Fruit fly (Drosophila melanogaster) whole organism, embryonic: Measurements from ENCODE around the gene CG43095.

Experiments used
- ATbp ChIP-seq: fragments of 200-800 bp; sonication (Bioruptor generic); optimal IDR thresholded peaks from 2 replicates; lab custom pipeline; 2017; ENCODE audit warnings: missing biosample characterization, mild to moderate bottlenecking, missing genetic modification characterization, missing genetic modification reagents
- Bgb ChIP-seq: fragments of 200-800 bp; sonication (Bioruptor generic); IDR thresholded peaks from 2 replicates; pipeline ENCODE4 v1.3.6; 2022; ENCODE audit warnings: missing biosample characterization, missing genetic modification characterization; ENCODE audit not compliant: partially characterized antibody
- CG13296 ChIP-seq: fragments of 200-800 bp; sonication (Bioruptor generic); optimal IDR thresholded peaks from 3 replicates; lab custom pipeline; 2018; ENCODE audit warnings: missing biosample characterization, mild to moderate bottlenecking, missing genetic modification characterization
- CG15011 ChIP-seq: fragments of 200-800 bp; sonication (Bioruptor generic); optimal IDR thresholded peaks from 3 replicates; lab custom pipeline; 2018; ENCODE audit warnings: missing biosample characterization, mild to moderate bottlenecking, missing genetic modification characterization
- CG16863 ChIP-seq: fragments of 200-800 bp; sonication (Bioruptor generic); optimal IDR thresholded peaks from 3 replicates; lab custom pipeline; 2016; ENCODE audit warnings: missing biosample characterization, missing genetic modification characterization
- CG18599 ChIP-seq: fragments of 200-800 bp; sonication (Bioruptor generic); optimal IDR thresholded peaks from 3 replicates; lab custom pipeline; 2017; ENCODE audit warnings: missing biosample characterization, missing genetic modification characterization, mild to moderate bottlenecking, moderate library complexity, missing genetic modification reagents
- CG18619 ChIP-seq: fragments of 200-800 bp; sonication (Bioruptor generic); optimal IDR thresholded peaks from 3 replicates; lab custom pipeline; 2017; ENCODE audit warnings: missing biosample characterization, mild to moderate bottlenecking, missing genetic modification characterization
- CG18764 ChIP-seq: fragments of 200-800 bp; sonication (Bioruptor generic); optimal IDR thresholded peaks from 3 replicates; lab custom pipeline; 2016; ENCODE audit warnings: missing biosample characterization, missing genetic modification characterization
- CG30020 ChIP-seq: fragments of 200-800 bp; optimal IDR thresholded peaks from 2 replicates; lab custom pipeline; 2019; ENCODE audit warnings: missing biosample characterization, mild to moderate bottlenecking, missing genetic modification characterization, moderate library complexity
- CG3281 ChIP-seq: fragments of 200-800 bp; sonication (Bioruptor generic); optimal IDR thresholded peaks from 3 replicates; lab custom pipeline; 2017; ENCODE audit warnings: missing biosample characterization, mild to moderate bottlenecking, missing genetic modification characterization
- CG4360 ChIP-seq: fragments of 200-800 bp; sonication (Bioruptor generic); IDR thresholded peaks from 2 replicates; pipeline ENCODE4 v1.3.6; 2022; ENCODE audit warnings: missing biosample characterization, missing genetic modification characterization
- CG4404 ChIP-seq: fragments of 200-800 bp; sonication (Bioruptor generic); IDR thresholded peaks from 2 replicates; pipeline ENCODE4 v1.3.6; 2022; ENCODE audit warnings: missing biosample characterization, missing genetic modification characterization
- CG7839 ChIP-seq: fragments of 200-800 bp; sonication (Bioruptor generic); optimal IDR thresholded peaks from 3 replicates; lab custom pipeline; 2018; ENCODE audit warnings: missing biosample characterization, mild to moderate bottlenecking, missing genetic modification characterization, moderate library complexity
- CG9876 ChIP-seq: fragments of 200-800 bp; sonication (Bioruptor generic); optimal IDR thresholded peaks from 2 replicates; lab custom pipeline; 2016; ENCODE audit warnings: missing biosample characterization, missing genetic modification characterization
- CkIIα-i1 ChIP-seq: fragments of 200-800 bp; sonication (Bioruptor generic); IDR thresholded peaks from 2 replicates; pipeline ENCODE4 v1.3.6; 2022; ENCODE audit warnings: missing biosample characterization, missing genetic modification characterization
- Dek ChIP-seq: fragments of 200-800 bp; sonication (Bioruptor generic); optimal IDR thresholded peaks from 3 replicates; lab custom pipeline; 2019; ENCODE audit warnings: missing biosample characterization, mild to moderate bottlenecking, missing genetic modification characterization, moderate library complexity
- Dip3 ChIP-seq: fragments of 200-800 bp; sonication (Bioruptor generic); optimal IDR thresholded peaks from 3 replicates; lab custom pipeline; 2016; ENCODE audit warnings: missing biosample characterization, missing genetic modification characterization
- Doc3 ChIP-seq: fragments of 200-800 bp; sonication (Bioruptor generic); IDR thresholded peaks from 3 replicates; pipeline ENCODE4 v1.3.6; 2022; ENCODE audit warnings: missing biosample characterization, missing genetic modification characterization; ENCODE audit not compliant: partially characterized antibody
- Drgx ChIP-seq: fragments of 200-800 bp; sonication (Bioruptor generic); IDR thresholded peaks from 2 replicates; pipeline ENCODE4 v1.3.6; 2022; ENCODE audit warnings: missing biosample characterization, missing genetic modification characterization
- E2f2 ChIP-seq: fragments of 200-800 bp; sonication (Bioruptor generic); IDR thresholded peaks from 2 replicates; pipeline ENCODE4 v1.3.6; 2022; ENCODE audit warnings: missing biosample characterization, missing genetic modification characterization
- Gsc ChIP-seq: fragments of 200-800 bp; sonication (Bioruptor generic); IDR thresholded peaks from 2 replicates; pipeline ENCODE4 v1.3.6; 2022; ENCODE audit warnings: missing biosample characterization, missing genetic modification characterization
- H15 ChIP-seq: fragments of 200-800 bp; sonication (Bioruptor generic); IDR thresholded peaks from 3 replicates; pipeline ENCODE4 v1.3.6; 2022; ENCODE audit warnings: missing biosample characterization, missing genetic modification characterization
- HLH4C ChIP-seq: fragments of 200-800 bp; sonication (Bioruptor generic); IDR thresholded peaks from 3 replicates; pipeline ENCODE4 v1.3.6; 2022; ENCODE audit warnings: missing biosample characterization, missing genetic modification characterization; ENCODE audit not compliant: partially characterized antibody
- Med ChIP-seq: fragments of 200-800 bp; sonication (Bioruptor generic); peaks from one replicate; lab custom pipeline; 2016; ENCODE audit warnings: missing biosample characterization, missing genetic modification characterization, mild to moderate bottlenecking, inconsistent platforms, moderate library complexity
- Rx ChIP-seq: fragments of 200-800 bp; sonication (Bioruptor generic); IDR thresholded peaks from 2 replicates; pipeline ENCODE4 v1.3.6; 2022; ENCODE audit warnings: missing biosample characterization, missing genetic modification characterization
- Spps ChIP-seq: fragments of 200-800 bp; sonication (Bioruptor generic); optimal IDR thresholded peaks from 2 replicates; lab custom pipeline; 2018; ENCODE audit warnings: missing biosample characterization, mild to moderate bottlenecking, missing genetic modification characterization
- Tbp ChIP-seq: fragments of >200 bp; optimal IDR thresholded peaks from 2 replicates; lab custom pipeline; 2018; ENCODE audit warnings: missing biosample characterization, missing genetic modification characterization
- Trl ChIP-seq, 3 experiments: fragments of >200 bp in 2 of 3; fragments of 200-800 bp in 1 of 3; sonication (Bioruptor generic) in 1 of 3; optimal IDR thresholded peaks; 2 replicates in 1 of 3; 3 replicates in 2 of 3; lab custom pipeline; 2016 to 2017; ENCODE audit warnings: missing biosample characterization in 1 of 3, missing genetic modification characterization in 1 of 3
- br ChIP-seq: fragments of >200 bp; optimal IDR thresholded peaks from 2 replicates; lab custom pipeline; 2017
- bsh ChIP-seq, 2 experiments: fragments of 200-800 bp; sonication (Bioruptor generic); optimal IDR thresholded peaks; 2 replicates each; lab custom pipeline; 2017 to 2018; ENCODE audit warnings: mild to moderate bottlenecking in 2 of 2, missing biosample characterization in 2 of 2, missing genetic modification characterization in 2 of 2, moderate library complexity in 1 of 2
- disco-r ChIP-seq: fragments of 200-800 bp; sonication (Bioruptor generic); optimal IDR thresholded peaks from 2 replicates; lab custom pipeline; 2016; ENCODE audit warnings: missing biosample characterization, missing genetic modification characterization
- dm ChIP-seq: fragments of 200-800 bp; sonication (Bioruptor generic); optimal IDR thresholded peaks from 3 replicates; lab custom pipeline; 2016; ENCODE audit warnings: missing biosample characterization, missing genetic modification characterization
- dmrt11E ChIP-seq: fragments of 200-800 bp; sonication (Bioruptor generic); optimal IDR thresholded peaks from 3 replicates; lab custom pipeline; 2018; ENCODE audit warnings: missing biosample characterization, mild to moderate bottlenecking, missing genetic modification characterization, moderate library complexity
- exex ChIP-seq: fragments of 200-800 bp; sonication (Bioruptor generic); optimal IDR thresholded peaks from 4 replicates; lab custom pipeline; 2018; ENCODE audit warnings: missing biosample characterization, mild to moderate bottlenecking, missing genetic modification characterization, moderate library complexity
- insv ChIP-seq, 2 experiments: fragments of 200-800 bp; sonication (Bioruptor generic); optimal IDR thresholded peaks; 3 replicates each; lab custom pipeline; 2016 to 2018; ENCODE audit warnings: missing biosample characterization in 2 of 2, missing genetic modification characterization in 2 of 2
- jigr1 ChIP-seq: fragments of 200-800 bp; sonication (Bioruptor generic); IDR thresholded peaks from 3 replicates; pipeline ENCODE4 v1.3.6; 2022; ENCODE audit warnings: missing biosample characterization, missing genetic modification characterization
- lilli ChIP-seq: fragments of 200-800 bp; sonication (Bioruptor generic); optimal IDR thresholded peaks from 3 replicates; lab custom pipeline; 2016; ENCODE audit warnings: missing biosample characterization, missing genetic modification characterization
- lmd ChIP-seq: fragments of 200-800 bp; sonication (Bioruptor generic); IDR thresholded peaks from 2 replicates; pipeline ENCODE4 v1.3.6; 2022; ENCODE audit warnings: missing biosample characterization, missing genetic modification characterization
- luna ChIP-seq: fragments of 200-800 bp; sonication (Bioruptor generic); optimal IDR thresholded peaks from 2 replicates; lab custom pipeline; 2016; ENCODE audit warnings: missing biosample characterization, missing genetic modification characterization
- prd ChIP-seq, 3 experiments: fragments of >200 bp in 2 of 3; fragments of 200-800 bp in 1 of 3; sonication (Bioruptor generic) in 1 of 3; optimal IDR thresholded peaks in 2 of 3; IDR thresholded peaks in 1 of 3; 2 replicates in 2 of 3; 3 replicates in 1 of 3; pipeline versions ENCODE4 v1.3.6 to Lab custom; 2017 to 2022; ENCODE audit warnings: missing biosample characterization in 1 of 3, missing genetic modification characterization in 1 of 3
- repo ChIP-seq: fragments of 200-800 bp; sonication (Bioruptor generic); optimal IDR thresholded peaks from 2 replicates; lab custom pipeline; 2016; ENCODE audit warnings: missing biosample characterization, missing genetic modification characterization
- salm ChIP-seq: fragments of 200-800 bp; sonication (Bioruptor generic); optimal IDR thresholded peaks from 2 replicates; lab custom pipeline; 2018; ENCODE audit warnings: missing biosample characterization, mild to moderate bottlenecking, missing genetic modification characterization
- schlank ChIP-seq: fragments of 200-800 bp; sonication (Bioruptor generic); optimal IDR thresholded peaks from 2 replicates; lab custom pipeline; 2018; ENCODE audit warnings: missing biosample characterization, mild to moderate bottlenecking, missing genetic modification characterization
- sens ChIP-seq: fragments of 200-800 bp; sonication (Bioruptor generic); peaks from one replicate; lab custom pipeline; 2016; ENCODE audit warnings: missing biosample characterization, missing genetic modification characterization
- shn ChIP-seq: fragments of 200-800 bp; sonication (Bioruptor generic); optimal IDR thresholded peaks from 3 replicates; lab custom pipeline; 2016; ENCODE audit warnings: missing biosample characterization, missing genetic modification characterization
- sima ChIP-seq: fragments of 200-800 bp; sonication (Bioruptor generic); optimal IDR thresholded peaks from 2 replicates; lab custom pipeline; 2016; ENCODE audit warnings: missing biosample characterization, missing genetic modification characterization
- vvl ChIP-seq: fragments of 200-800 bp; sonication (Bioruptor generic); IDR thresholded peaks from 2 replicates; pipeline ENCODE4 v1.3.6; 2022; ENCODE audit warnings: missing biosample characterization, missing genetic modification characterization
- zfh1 ChIP-seq: fragments of 200-800 bp; sonication (Bioruptor generic); IDR thresholded peaks from 3 replicates; pipeline ENCODE4 v1.3.6; 2022; ENCODE audit warnings: missing biosample characterization, missing genetic modification characterization

Gene CG43095

DNA sequence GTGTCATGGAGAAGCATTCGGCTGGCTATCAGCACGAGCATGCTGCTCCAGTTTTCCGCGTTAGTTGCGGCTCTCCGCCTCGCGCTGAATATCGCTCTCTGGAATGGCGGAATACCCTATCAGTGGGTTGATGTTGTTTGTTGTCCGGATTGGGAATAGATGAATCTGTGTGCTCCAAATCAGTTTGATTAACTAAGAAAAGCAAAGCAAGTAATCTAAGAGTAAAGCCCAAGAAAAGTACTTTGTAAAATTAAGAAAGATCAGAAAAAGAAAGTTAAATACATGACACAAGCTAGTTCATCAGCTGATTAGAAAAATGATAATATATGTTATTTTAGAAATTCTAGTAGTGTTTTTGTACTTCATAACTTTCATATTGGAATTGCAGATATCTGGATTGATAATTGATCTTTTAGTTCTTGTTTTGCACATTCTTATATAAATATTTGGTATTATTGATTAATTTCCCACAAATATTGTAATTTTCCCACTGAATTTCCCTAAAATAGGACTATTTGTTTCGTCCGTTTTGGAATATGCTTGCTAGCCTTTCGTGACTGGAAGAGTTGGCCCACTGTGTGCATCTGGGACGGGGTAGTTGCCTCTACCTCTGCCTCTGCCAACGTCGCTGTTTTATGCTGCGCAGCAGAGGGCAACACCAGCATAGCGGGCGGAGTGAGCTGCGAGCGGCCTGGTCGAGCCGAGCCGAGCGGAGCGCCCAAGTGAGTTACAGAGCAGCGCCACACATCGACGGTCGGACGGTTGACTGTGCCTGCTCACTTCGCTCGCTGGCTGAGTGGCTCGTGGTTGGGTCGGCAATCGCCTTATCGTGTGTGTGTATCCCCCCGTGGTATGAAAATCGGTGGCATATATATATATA is 17.4 kb downstream of the CG43095 start (continued):
- TF ChIP-seq Spps (tag; lab: Kevin White, UChicago) (no peak), sens (GFP tag; lab: Kevin White, UChicago) (peak; percentile 92), CG30020 (tag; lab: Kevin White, UChicago) (peak; percentile 17), shn (GFP tag; lab: Kevin White, UChicago) (peak; percentile 50), CG4404 (GFP tag; lab: Robert Waterston, UW) (no peak), CG4360 (GFP tag; lab: Robert Waterston, UW) (0 out of 2 replicates have a peak, but pooled peaks have one; percentile 9), E2f2 (GFP tag; lab: Robert Waterston, UW) (no peak; the same call in 1 of the 2 replicates), bsh (GFP tag; optimal IDR thresholded peaks at IDR 0.05; lab: Kevin White, UChicago) (peak in 1 of 2 experiments; percentile 54), CG3281 (GFP tag; lab: Kevin White, UChicago) (peak; percentile 71), Tbp (GFP tag; lab: Kevin White, UChicago) (no peak), CkIIα-i1 (GFP tag; lab: Robert Waterston, UW) (no peak), exex (tag; lab: Kevin White, UChicago) (no peak), schlank (no peak), CG16863 (GFP tag; lab: Kevin White, UChicago) (peak; percentile 37), HLH4C (0 out of 3 replicates have a peak, but pooled peaks have one; percentile 17), Dek (tag; lab: Kevin White, UChicago) (peak; percentile 58), prd (optimal IDR thresholded peaks at IDR 0.05; lab: Kevin White, UChicago) (no peak), prd (GFP tag; IDR thresholded peaks at IDR 0.05; lab: Robert Waterston, UW) (peak; percentile 49; the same call in 2 of the 3 replicates), vvl (GFP tag; lab: Robert Waterston, UW) (peak; percentile 38), Drgx (peak; percentile 51), insv (GFP tag; optimal IDR thresholded peaks at IDR 0.05; lab: Kevin White, UChicago) (no peak), lilli (GFP tag; lab: Kevin White, UChicago) (peak; percentile 58), sima (GFP tag; lab: Kevin White, UChicago) (no peak), lmd (peak; percentile 54), zfh1 (GFP tag; lab: Robert Waterston, UW) (peak; percentile 42; the same call in 2 of the 3 replicates), br (no peak), Trl (optimal IDR thresholded peaks at IDR 0.05; lab: Kevin White, UChicago) (peak; percentile 61 to 66), Trl (GFP tag; optimal IDR thresholded peaks at IDR 0.05; lab: Kevin White, UChicago) (peak; percentile 22), CG18599 (GFP tag; lab: Kevin White, UChicago) (peak; percentile 23), H15 (GFP tag; lab: Robert Waterston, UW) (peak; percentile 33; the same call in 1 of the 3 replicates), repo (GFP tag; lab: Kevin White, UChicago) (peak; percentile 26), Dip3 (GFP tag; lab: Kevin White, UChicago) (peak; percentile 3), Gsc (GFP tag; lab: Robert Waterston, UW) (no peak), dmrt11E (no peak), CG15011 (GFP tag; lab: Kevin White, UChicago) (peak; percentile 45), disco-r (GFP tag; lab: Kevin White, UChicago) (peak; percentile 22), CG9876 (no peak), Bgb (GFP tag; lab: Robert Waterston, UW) (peak; percentile 41; the same call in 1 of the 2 replicates), Med (GFP tag; lab: Kevin White, UChicago) (peak; percentile 86), luna (GFP tag; lab: Kevin White, UChicago) (no peak), Doc3 (GFP tag; lab: Robert Waterston, UW) (no peak), CG18619 (GFP tag; lab: Kevin White, UChicago) (peak; percentile 76), Rx (GFP tag; lab: Robert Waterston, UW) (peak; percentile 57), CG13296 (GFP tag; lab: Kevin White, UChicago) (peak; percentile 16), CG7839 (peak; percentile 74), CG18764 (GFP tag; lab: Kevin White, UChicago) (no peak), salm (no peak), dm (GFP tag; lab: Kevin White, UChicago) (peak; percentile 8), jigr1 (GFP tag; lab: Robert Waterston, UW) (peak; percentile 51; the same call in 1 of the 3 replicates), ATbp (GFP tag; lab: Kevin White, UChicago) (peak; percentile 52)
